Worm (Caenorhabditis elegans) whole organism, young adult: ENCODE data around the gene C27H5.12.
A peak's percentile ranks its signal among the peaks of the same experiment; 100 is the strongest.

ENCODE experiments used
- F10E7.11 ChIP-seq: sonication (generic microtip); optimal IDR thresholded peaks from 2 replicates; lab custom pipeline; 2017; ENCODE audit warnings: mild to moderate bottlenecking, missing genetic modification characterization, moderate library complexity, missing compliant biosample characterization
- F22D6.2 ChIP-seq: sonication (generic microtip); optimal IDR thresholded peaks from 2 replicates; lab custom pipeline; 2016; ENCODE audit warnings: mild to moderate bottlenecking, missing genetic modification characterization, missing compliant biosample characterization
- F49E8.2 ChIP-seq: sonication (generic microtip); optimal IDR thresholded peaks from 3 replicates; lab custom pipeline; 2017; ENCODE audit warnings: missing genetic modification characterization, mild to moderate bottlenecking, missing compliant biosample characterization, antibody characterized with exemption, moderate library complexity; ENCODE audit not compliant: insufficient read depth
- F52B5.7 ChIP-seq: sonication (generic microtip); optimal IDR thresholded peaks from 2 replicates; lab custom pipeline; 2016; ENCODE audit warnings: mild to moderate bottlenecking, missing genetic modification characterization, missing compliant biosample characterization
- F57A8.1 ChIP-seq: fragments of 200-800 bp; sonication (Bioruptor generic); optimal IDR thresholded peaks from 2 replicates; lab custom pipeline; 2018; ENCODE audit warnings: mild to moderate bottlenecking, missing genetic modification characterization, moderate library complexity, missing compliant biosample characterization
- F57C9.4 ChIP-seq: sonication (generic microtip); optimal IDR thresholded peaks from 2 replicates; lab custom pipeline; 2017; ENCODE audit warnings: mild to moderate bottlenecking, missing genetic modification characterization, missing compliant biosample characterization
- K12H6.12 ChIP-seq: fragments of 200-800 bp; sonication (Bioruptor generic); optimal IDR thresholded peaks from 2 replicates; lab custom pipeline; 2018; ENCODE audit warnings: mild to moderate bottlenecking, missing genetic modification characterization, missing compliant biosample characterization
- Y56A3A.18 ChIP-seq: fragments of 200-800 bp; sonication (Bioruptor generic); IDR thresholded peaks from 2 replicates; pipeline ENCODE4 v1.3.6; 2022; ENCODE audit warnings: missing genetic modification reagents, missing genetic modification characterization, missing compliant biosample characterization
- Y95B8A.8 ChIP-seq: fragments of 200-800 bp; sonication (Bioruptor generic); IDR thresholded peaks from 2 replicates; pipeline ENCODE4 v1.3.6; 2022; ENCODE audit warnings: missing genetic modification reagents, missing genetic modification characterization, missing compliant biosample characterization
- akir-1 ChIP-seq: fragments of 200-800 bp; sonication (Bioruptor generic); optimal IDR thresholded peaks from 2 replicates; lab custom pipeline; 2018; ENCODE audit warnings: mild to moderate bottlenecking, missing genetic modification characterization, moderate library complexity, missing compliant biosample characterization
- aptf-2 ChIP-seq: fragments of 200-800 bp; sonication (Bioruptor generic); conservative IDR thresholded peaks from 2 replicates; pipeline ENCODE4 v1.3.6; 2022; ENCODE audit warnings: missing genetic modification reagents, missing genetic modification characterization, missing compliant biosample characterization
- atf-7 ChIP-seq: sonication (generic microtip); optimal IDR thresholded peaks from 2 replicates; lab custom pipeline; 2017; ENCODE audit warnings: mild to moderate bottlenecking, missing genetic modification characterization, missing compliant biosample characterization
- attf-5 ChIP-seq: fragments of 200-800 bp; sonication (Bioruptor generic); optimal IDR thresholded peaks from 2 replicates; lab custom pipeline; 2018; ENCODE audit warnings: mild to moderate bottlenecking, missing genetic modification characterization, missing compliant biosample characterization
- bed-1 ChIP-seq: fragments of 200-800 bp; sonication (Bioruptor generic); IDR thresholded peaks from 2 replicates; pipeline ENCODE4 v1.3.6; 2022; ENCODE audit warnings: missing genetic modification reagents, missing genetic modification characterization, missing compliant biosample characterization
- egl-18 ChIP-seq: fragments of 200-800 bp; sonication (Bioruptor generic); IDR thresholded peaks from 2 replicates; pipeline ENCODE4 v1.3.6; 2022; ENCODE audit warnings: missing genetic modification reagents, missing genetic modification characterization, missing compliant biosample characterization
- egl-44 ChIP-seq: fragments of 200-800 bp; sonication (Bioruptor generic); IDR thresholded peaks from 2 replicates; pipeline ENCODE4 v1.3.6; 2022; ENCODE audit warnings: missing genetic modification reagents, missing genetic modification characterization, missing compliant biosample characterization
- ets-4 ChIP-seq: fragments of 200-800 bp; sonication (Bioruptor generic); optimal IDR thresholded peaks from 2 replicates; lab custom pipeline; 2018; ENCODE audit warnings: mild to moderate bottlenecking, missing genetic modification characterization, missing compliant biosample characterization
- gei-17 ChIP-seq: fragments of 200-800 bp; sonication (Bioruptor generic); optimal IDR thresholded peaks from 2 replicates; lab custom pipeline; 2018; ENCODE audit warnings: mild to moderate bottlenecking, missing genetic modification characterization, missing compliant biosample characterization
- hsf-1 ChIP-seq: fragments of 200-800 bp; sonication (Bioruptor generic); IDR thresholded peaks from 2 replicates; pipeline ENCODE4 v1.3.6; 2022; ENCODE audit warnings: missing genetic modification reagents, missing genetic modification characterization, missing compliant biosample characterization
- let-526 ChIP-seq: fragments of 200-800 bp; sonication (Bioruptor generic); IDR thresholded peaks from 2 replicates; pipeline ENCODE4 v1.3.6; 2022; ENCODE audit warnings: missing genetic modification reagents, missing genetic modification characterization, missing compliant biosample characterization
- let-607 ChIP-seq, 2 experiments: fragments of 200-800 bp in 1 of 2; sonication (Bioruptor generic) in 1 of 2; sonication (generic microtip) in 1 of 2; optimal IDR thresholded peaks; 2 replicates each; lab custom pipeline; 2016 to 2018; ENCODE audit warnings: mild to moderate bottlenecking in 2 of 2, missing compliant biosample characterization in 2 of 2, missing genetic modification characterization in 2 of 2, moderate library complexity in 2 of 2, missing genotype in 1 of 2
- lin-35 ChIP-seq, 3 experiments: fragments of 150-350 bp in 2 of 3; sonication (generic microtip) in 1 of 3; optimal IDR thresholded peaks; 2 replicates each; lab custom pipeline; 2014 to 2018; ENCODE audit warnings: missing biosample characterization in 3 of 3, missing genetic modification characterization in 3 of 3, missing genetic modification reagents in 3 of 3
- lin-54 ChIP-seq: fragments of 200-800 bp; sonication (Bioruptor generic); optimal IDR thresholded peaks from 2 replicates; lab custom pipeline; 2018; ENCODE audit warnings: mild to moderate bottlenecking, missing genetic modification characterization, missing compliant biosample characterization
- lsl-1 ChIP-seq: fragments of 200-800 bp; sonication (Bioruptor generic); optimal IDR thresholded peaks from 2 replicates; lab custom pipeline; 2018; ENCODE audit warnings: mild to moderate bottlenecking, missing genetic modification characterization, moderate library complexity, missing compliant biosample characterization
- madf-6 ChIP-seq: fragments of 200-800 bp; sonication (Bioruptor generic); IDR thresholded peaks from 2 replicates; pipeline ENCODE4 v1.3.6; 2022; ENCODE audit warnings: missing genetic modification reagents, missing genetic modification characterization, missing compliant biosample characterization
- mcd-1 ChIP-seq: fragments of 200-800 bp; sonication (Bioruptor generic); IDR thresholded peaks from 2 replicates; pipeline ENCODE4 v1.3.6; 2022; ENCODE audit warnings: missing genetic modification reagents, missing genetic modification characterization, missing compliant biosample characterization
- nfya-1 ChIP-seq: sonication (generic microtip); optimal IDR thresholded peaks from 2 replicates; lab custom pipeline; 2017; ENCODE audit warnings: antibody characterized with exemption, missing compliant biosample characterization, missing genetic modification characterization, borderline replicate concordance; ENCODE audit not compliant: insufficient read depth
- nfyb-1 ChIP-seq: fragments of 200-800 bp; sonication (Bioruptor generic); IDR thresholded peaks from 2 replicates; pipeline ENCODE4 v1.3.6; 2022; ENCODE audit warnings: missing genetic modification reagents, missing genetic modification characterization, missing compliant biosample characterization
- nhr-179 ChIP-seq: sonication (generic microtip); optimal IDR thresholded peaks from 2 replicates; lab custom pipeline; 2016; ENCODE audit warnings: mild to moderate bottlenecking, missing genetic modification characterization, missing compliant biosample characterization
- snpc-1.1 ChIP-seq: sonication (generic microtip); optimal IDR thresholded peaks from 2 replicates; lab custom pipeline; 2017; ENCODE audit warnings: missing genetic modification characterization, mild to moderate bottlenecking, missing compliant biosample characterization, antibody characterized with exemption, moderate library complexity, missing genotype, missing genetic modification reagents; ENCODE audit not compliant: insufficient read depth
- snpc-3.4 ChIP-seq: sonication (generic microtip); optimal IDR thresholded peaks from 2 replicates; lab custom pipeline; 2017; ENCODE audit warnings: missing genetic modification characterization, mild to moderate bottlenecking, missing compliant biosample characterization, antibody characterized with exemption, moderate library complexity, missing genotype, missing genetic modification reagents
- tbp1 ChIP-seq: fragments of 200-800 bp; sonication (Bioruptor generic); optimal IDR thresholded peaks from 2 replicates; lab custom pipeline; 2018; ENCODE audit warnings: mild to moderate bottlenecking, missing genetic modification characterization, missing compliant biosample characterization
- tbx-9 ChIP-seq: sonication (generic microtip); optimal IDR thresholded peaks from 2 replicates; lab custom pipeline; 2016; ENCODE audit warnings: borderline replicate concordance, missing genetic modification characterization, inconsistent platforms, missing compliant biosample characterization
- unc-62 ChIP-seq: fragments of 150-350 bp; optimal IDR thresholded peaks from 2 replicates; lab custom pipeline; 2014; ENCODE audit warnings: missing biosample characterization, missing genetic modification reagents, missing genetic modification characterization
- ztf-22 ChIP-seq: fragments of 200-800 bp; sonication (Bioruptor generic); optimal IDR thresholded peaks from 2 replicates; lab custom pipeline; 2018; ENCODE audit warnings: mild to moderate bottlenecking, missing genetic modification characterization, moderate library complexity, missing compliant biosample characterization
- ztf-26 ChIP-seq: sonication (generic microtip); optimal IDR thresholded peaks from 2 replicates; lab custom pipeline; 2017; ENCODE audit warnings: missing genetic modification characterization, missing compliant biosample characterization
- ztf-28 ChIP-seq: fragments of 200-800 bp; sonication (Bioruptor generic); IDR thresholded peaks from 2 replicates; pipeline ENCODE4 v1.3.6; 2022; ENCODE audit warnings: missing genetic modification reagents, missing genetic modification characterization, missing compliant biosample characterization
- ztf-6 ChIP-seq: fragments of 200-800 bp; sonication (Bioruptor generic); IDR thresholded peaks from 2 replicates; pipeline ENCODE4 v1.3.6; 2022; ENCODE audit warnings: missing genetic modification reagents, missing genetic modification characterization, missing compliant biosample characterization

C27H5.12 gene

ce11 chrII:7151969-7152631 is 9.3 kb downstream of the C27H5.12 start, which contains the start of gene fust-1 (continued):
- TF ChIP-seq bed-1 (GFP tag; lab: Robert Waterston, UW), result no peak
- TF ChIP-seq ztf-28, result no peak
- TF ChIP-seq ztf-26 (tag; lab: Kevin White, UChicago), result peak; percentile 88
- TF ChIP-seq nfyb-1 (GFP tag; lab: Robert Waterston, UW), result peak; percentile 96
- TF ChIP-seq egl-44 (GFP tag; lab: Robert Waterston, UW), result peak; percentile 75; the same call in 1 of the 2 replicates
- peak; percentile 79 for TF ChIP-seq gei-17
- TF ChIP-seq nhr-179 (tag; lab: Kevin White, UChicago), result no peak
- peak; percentile 83 for TF ChIP-seq F49E8.2 (tag; lab: Kevin White, UChicago)
- peak; percentile 87 for TF ChIP-seq lsl-1 (GFP tag; lab: Kevin White, UChicago)
- no peak for TF ChIP-seq nfya-1
- TF ChIP-seq F57A8.1, result no peak
- peak; percentile 81 for TF ChIP-seq egl-18 (GFP tag; lab: Robert Waterston, UW)
- TF ChIP-seq F22D6.2 (tag; lab: Kevin White, UChicago), result peak; percentile 77
- TF ChIP-seq akir-1 (GFP tag; lab: Kevin White, UChicago), result no peak
- peak; percentile 54 to 78 for TF ChIP-seq let-607 (tag; optimal IDR thresholded peaks at IDR 0.05; lab: Kevin White, UChicago)
- peak; percentile 96 for TF ChIP-seq lin-54 (GFP tag; lab: Kevin White, UChicago)
- peak; percentile 80; the same call in 1 of the 2 replicates for TF ChIP-seq let-526 (GFP tag; lab: Robert Waterston, UW)
- peak; percentile 75 for TF ChIP-seq tbp1 (GFP tag; lab: Kevin White, UChicago)
- TF ChIP-seq ztf-6, result peak; percentile 77; the same call in 1 of the 2 replicates
- TF ChIP-seq Y56A3A.18 (GFP tag; lab: Robert Waterston, UW), result peak; percentile 87
- TF ChIP-seq hsf-1 (GFP tag; lab: Robert Waterston, UW), result peak; percentile 88
- TF ChIP-seq attf-5 (GFP tag; lab: Kevin White, UChicago), result peak; percentile 99
- no peak for TF ChIP-seq aptf-2
- peak; percentile 93 for TF ChIP-seq Y95B8A.8 (GFP tag; lab: Robert Waterston, UW)
- no peak for TF ChIP-seq unc-62
- peak; percentile 73 for TF ChIP-seq ztf-22
- peak in 2 of 3 experiments; percentile 80 to 93 for TF ChIP-seq lin-35 (GFP tag; optimal IDR thresholded peaks at IDR 0.05; lab: Kevin White, UChicago)
- no peak for TF ChIP-seq F10E7.11 (tag; lab: Kevin White, UChicago)
- TF ChIP-seq atf-7 (tag; lab: Kevin White, UChicago), result peak; percentile 84
- TF ChIP-seq madf-6, result peak; percentile 95
- TF ChIP-seq ets-4 (GFP tag; lab: Kevin White, UChicago), result peak; percentile 48
- TF ChIP-seq tbx-9 (tag; lab: Kevin White, UChicago), result no peak
- peak; percentile 88 for TF ChIP-seq K12H6.12
- peak; percentile 17 for TF ChIP-seq F52B5.7 (tag; lab: Kevin White, UChicago)
- TF ChIP-seq mcd-1 (GFP tag; lab: Robert Waterston, UW), result peak; percentile 97
- TF ChIP-seq snpc-1.1 (tag; lab: Kevin White, UChicago), result peak; percentile 79
- TF ChIP-seq snpc-3.4, result peak; percentile 95
- no peak for TF ChIP-seq F57C9.4 (tag; lab: Kevin White, UChicago)
